Worm (Caenorhabditis elegans): ENCODE measurements around the gene M02A10.1.

The M02A10.1 gene

DNA sequence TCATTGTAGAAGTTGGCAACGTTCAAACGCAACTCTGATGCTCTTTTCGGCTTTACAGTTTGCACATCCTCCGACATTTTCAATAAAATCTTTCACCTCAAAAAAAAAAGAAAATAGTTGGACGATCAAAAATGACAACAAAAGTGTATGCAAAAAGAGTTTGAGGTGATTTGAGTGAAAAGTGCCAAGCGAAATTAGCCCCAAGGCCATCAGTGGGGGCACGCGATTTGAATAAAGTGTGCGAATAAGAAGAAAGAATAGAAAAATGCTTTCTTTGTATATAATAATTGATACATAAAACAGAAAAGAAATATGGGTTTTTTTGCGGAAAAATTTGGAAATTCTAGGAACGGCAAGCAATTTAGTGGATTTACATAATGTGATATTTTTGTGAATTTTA lies 40.5 kb upstream of the M02A10.1 start, which contains the start of gene T19D7.5:
Gene T19D7.5, minus strand, starts transcription at position 101 of the 400 bp plus-strand sequence.
- TF ChIP-seq aly-2 (tag; optimal IDR thresholded peaks at IDR 0.05) (no peak), unc-55 (GFP tag; optimal IDR thresholded peaks at IDR 0.05) (no peak), unc-62 (GFP tag; optimal IDR thresholded peaks at IDR 0.05) (no peak)

DNA sequence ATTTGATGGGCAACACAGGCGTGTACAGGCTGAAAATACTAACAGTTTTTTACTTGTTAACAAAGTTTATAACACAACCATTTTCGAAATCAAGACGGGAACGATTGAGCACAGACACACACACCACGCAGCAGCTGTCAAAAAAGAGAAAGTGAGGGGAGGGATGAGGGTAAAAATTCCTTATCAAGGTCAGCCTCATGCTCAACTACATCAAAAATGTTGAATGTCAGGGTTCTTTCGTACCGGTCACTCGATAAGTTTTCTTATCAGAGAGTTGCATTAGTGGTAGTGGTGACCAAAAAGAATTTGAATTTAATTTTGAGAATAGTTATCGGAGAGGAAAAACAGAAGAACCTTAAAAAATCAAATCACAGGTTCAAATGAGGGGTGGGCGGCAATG lies 36.0 kb upstream of the M02A10.1 start, which contains the start of gene T19D7.6:
Gene T19D7.6, minus strand, starts transcription at position 198 of the 400 bp plus-strand sequence.
- TF ChIP-seq nhr-25 (tag; optimal IDR thresholded peaks at IDR 0.05): no peak
- no peak for TF ChIP-seq ceh-82 (tag; optimal IDR thresholded peaks at IDR 0.05)
- TF ChIP-seq fos-1 (tag; optimal IDR thresholded peaks at IDR 0.05): peak; percentile 54
- TF ChIP-seq ama-1 (optimal IDR thresholded peaks at IDR 0.05): no peak
- TF ChIP-seq nhr-12 (tag; optimal IDR thresholded peaks at IDR 0.05): no peak
- no peak for TF ChIP-seq nhr-6 (tag; optimal IDR thresholded peaks at IDR 0.05)
- no peak for TF ChIP-seq lin-13 (GFP tag; optimal IDR thresholded peaks at IDR 0.05)
- TF ChIP-seq lin-11 (tag; optimal IDR thresholded peaks at IDR 0.05): no peak

DNA sequence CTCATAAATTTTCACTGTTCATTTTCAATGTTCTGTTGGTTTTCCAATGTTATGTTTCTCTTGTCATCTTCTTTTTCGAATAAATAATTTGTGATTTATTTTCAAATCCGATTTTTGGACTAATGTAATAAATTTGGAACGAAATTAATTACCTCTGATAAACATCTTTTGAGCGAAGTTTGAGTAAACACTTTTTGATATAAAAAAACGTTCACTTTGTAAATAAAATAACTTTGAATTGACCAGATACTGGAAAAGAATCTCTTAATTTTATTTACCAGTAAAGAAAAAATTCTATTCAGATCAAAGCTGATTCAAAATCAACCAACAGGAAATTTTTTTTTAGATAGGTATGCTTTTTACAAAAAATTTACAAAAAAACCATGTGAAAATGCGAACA lies 34.8 kb upstream of the M02A10.1 start, which contains the start of gene lgc-32:
Gene lgc-32, plus strand, starts transcription at position 301 of the 400 bp plus-strand sequence.
- TF ChIP-seq nhr-6 (tag; optimal IDR thresholded peaks at IDR 0.05) (no peak), elt-3 (tag; optimal IDR thresholded peaks at IDR 0.05) (no peak), unc-39 (tag; optimal IDR thresholded peaks at IDR 0.05) (no peak), zag-1 (tag; optimal IDR thresholded peaks at IDR 0.05) (no peak), unc-55 (GFP tag; optimal IDR thresholded peaks at IDR 0.05) (no peak), unc-62 (GFP tag; optimal IDR thresholded peaks at IDR 0.05) (no peak), C34F6.9 (tag; optimal IDR thresholded peaks at IDR 0.05) (no peak), nhr-10 (tag; optimal IDR thresholded peaks at IDR 0.05) (no peak), nhr-23 (tag; optimal IDR thresholded peaks at IDR 0.05) (no peak), mab-5 (tag; optimal IDR thresholded peaks at IDR 0.05) (no peak)

DNA sequence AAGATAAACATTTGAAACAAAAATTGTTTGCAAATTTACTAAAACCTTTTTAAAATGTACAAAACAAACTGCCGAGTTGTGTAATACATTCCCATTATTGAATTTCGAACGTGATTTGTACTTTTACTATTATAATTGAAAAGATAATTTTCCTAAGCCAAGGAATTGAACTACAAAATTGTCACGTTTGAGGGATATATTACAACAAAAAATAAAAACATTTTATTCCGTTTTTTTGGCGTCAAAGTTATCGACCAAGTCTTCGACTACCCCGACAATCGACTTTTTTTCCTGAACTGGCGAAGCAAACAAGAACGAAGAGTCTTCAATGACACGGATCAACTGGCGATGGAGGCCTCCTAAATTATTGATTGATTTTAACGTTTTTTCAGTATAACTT lies 25.7 kb upstream of the M02A10.1 start, which contains the start of gene T19D7.7:
Gene T19D7.7, minus strand, starts transcription at position 101 of the 400 bp plus-strand sequence.
- TF ChIP-seq nhr-12 (tag; optimal IDR thresholded peaks at IDR 0.05): no peak

DNA sequence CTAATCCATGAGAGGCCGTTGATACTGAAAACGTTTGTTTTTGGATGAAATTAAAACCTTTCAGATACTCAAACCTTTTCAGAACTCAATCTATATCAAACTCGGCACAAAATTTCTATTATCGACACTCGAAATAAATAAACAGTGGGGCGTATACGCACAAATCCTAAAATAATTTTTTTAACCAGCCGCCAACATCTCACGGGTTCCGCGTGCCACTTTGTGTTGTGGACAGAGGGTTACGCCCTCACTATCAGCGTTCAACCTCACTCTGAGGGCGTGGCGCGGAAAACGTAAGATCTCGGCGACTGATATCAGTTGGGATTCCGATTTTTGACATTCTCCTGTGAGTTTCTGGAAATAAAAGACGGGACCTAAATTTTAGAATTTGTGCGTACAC lies 25.2 kb upstream of the M02A10.1 start:
- TF ChIP-seq snpc-4 (tag; optimal IDR thresholded peaks at IDR 0.05) (peak; percentile 25), blmp-1 (tag; optimal IDR thresholded peaks at IDR 0.05; ENCODE audit: insufficient read depth) (no peak)

DNA sequence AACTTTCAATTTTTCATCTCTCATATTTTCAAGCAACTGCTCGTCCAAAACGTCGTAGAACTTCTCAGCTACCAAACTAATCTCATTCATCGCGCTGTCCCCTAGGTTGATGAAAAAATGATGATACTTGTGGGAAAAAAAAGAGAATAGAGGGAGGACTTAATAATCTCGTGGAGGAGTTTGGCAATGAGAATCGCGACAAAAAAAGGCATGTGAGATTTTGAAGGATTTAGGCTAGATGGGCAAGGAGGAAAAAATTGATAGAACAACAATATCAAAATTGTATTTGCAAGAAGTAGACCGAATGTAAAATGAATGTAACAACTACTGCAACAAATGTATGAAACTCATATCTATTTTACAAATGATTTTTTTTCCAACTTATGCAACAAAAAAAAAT lies 23.9 kb upstream of the M02A10.1 start, which contains the start of gene Y9C12A.1:
Gene Y9C12A.1, minus strand, starts transcription at position 101 of the 400 bp plus-strand sequence.
- TF ChIP-seq unc-62 (GFP tag; optimal IDR thresholded peaks at IDR 0.05) (no peak), gmeb-1 (tag; optimal IDR thresholded peaks at IDR 0.05) (no peak), ztf-4 (tag; optimal IDR thresholded peaks at IDR 0.05) (no peak), dmd-4 (tag; optimal IDR thresholded peaks at IDR 0.05) (no peak), C34F6.9 (tag; optimal IDR thresholded peaks at IDR 0.05) (no peak), crh-2 (tag; optimal IDR thresholded peaks at IDR 0.05) (no peak), ceh-16 (tag; optimal IDR thresholded peaks at IDR 0.05) (no peak), zag-1 (tag; optimal IDR thresholded peaks at IDR 0.05) (no peak), unc-39 (tag; optimal IDR thresholded peaks at IDR 0.05) (no peak), mbf-1 (tag; optimal IDR thresholded peaks at IDR 0.05) (no peak), lin-11 (tag; optimal IDR thresholded peaks at IDR 0.05) (no peak), nhr-21 (tag; optimal IDR thresholded peaks at IDR 0.05) (no peak), nhr-11 (tag; optimal IDR thresholded peaks at IDR 0.05) (no peak), nhr-12 (tag; optimal IDR thresholded peaks at IDR 0.05) (no peak), peb-1 (tag; optimal IDR thresholded peaks at IDR 0.05) (no peak), R02D3.7 (tag; optimal IDR thresholded peaks at IDR 0.05) (no peak), mab-5 (tag; optimal IDR thresholded peaks at IDR 0.05) (no peak)

DNA sequence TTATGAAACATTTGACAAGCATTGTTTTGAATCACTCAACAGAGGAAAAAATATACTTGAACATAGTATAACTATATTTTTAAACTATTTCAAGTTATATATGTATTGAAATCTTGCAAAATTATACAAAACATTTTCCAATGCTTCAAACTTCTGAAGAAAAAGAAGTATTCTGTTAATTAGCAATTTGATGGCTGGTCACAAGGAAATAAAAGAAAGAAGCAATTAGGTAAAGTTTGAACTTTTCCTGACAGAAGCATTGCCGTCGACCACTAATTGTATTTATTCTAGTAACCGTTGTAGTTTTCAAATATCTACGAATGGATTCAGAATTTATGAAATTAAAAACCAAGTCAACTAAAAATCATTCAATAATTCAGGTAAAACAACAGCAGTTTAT lies 18.0 kb upstream of the M02A10.1 start:
- TF ChIP-seq ztf-1 (GFP tag; conservative IDR thresholded peaks at IDR 0.05) (no peak), skn-1 (tag; optimal IDR thresholded peaks at IDR 0.05) (no peak), ztf-4 (tag; optimal IDR thresholded peaks at IDR 0.05) (no peak), zag-1 (tag; optimal IDR thresholded peaks at IDR 0.05) (no peak), dmd-4 (tag; optimal IDR thresholded peaks at IDR 0.05) (no peak), nhr-12 (tag; optimal IDR thresholded peaks at IDR 0.05) (no peak), elt-1 (tag; optimal IDR thresholded peaks at IDR 0.05) (no peak), ama-1 (optimal IDR thresholded peaks at IDR 0.05) (no peak), sem-4 (tag; optimal IDR thresholded peaks at IDR 0.05) (no peak), F13H6.1 (tag; optimal IDR thresholded peaks at IDR 0.05) (no peak), sma-9 (GFP tag; optimal IDR thresholded peaks at IDR 0.05) (no peak), sma-9 (tag; optimal IDR thresholded peaks at IDR 0.05) (no peak), ceh-16 (tag; optimal IDR thresholded peaks at IDR 0.05) (no peak), lsy-2 (tag; optimal IDR thresholded peaks at IDR 0.05) (no peak), ceh-82 (tag; optimal IDR thresholded peaks at IDR 0.05) (no peak), snpc-4 (tag; optimal IDR thresholded peaks at IDR 0.05) (no peak), nhr-11 (tag; optimal IDR thresholded peaks at IDR 0.05) (no peak), crh-2 (tag; optimal IDR thresholded peaks at IDR 0.05) (no peak), nhr-23 (tag; optimal IDR thresholded peaks at IDR 0.05) (no peak)
